Worm (Caenorhabditis elegans) whole organism, late embryonic: ENCODE measurements around the gene idpp-5.

Source experiments
- C08G9.2 ChIP-seq: sonication (generic microtip); optimal IDR thresholded peaks from 2 replicates; lab custom pipeline; 2016; ENCODE audit warnings: mild to moderate bottlenecking, missing genetic modification characterization, moderate library complexity, missing compliant biosample characterization
- C38D4.7 ChIP-seq: fragments of 200-800 bp; sonication (Bioruptor generic); optimal IDR thresholded peaks from 2 replicates; lab custom pipeline; 2018; ENCODE audit warnings: mild to moderate bottlenecking, missing genetic modification characterization, moderate library complexity, missing compliant biosample characterization
- F13H6.1 ChIP-seq: sonication (generic microtip); optimal IDR thresholded peaks from 2 replicates; lab custom pipeline; 2016; ENCODE audit warnings: missing genetic modification characterization, missing compliant biosample characterization
- K09A11.1 ChIP-seq: sonication (generic microtip); optimal IDR thresholded peaks from 2 replicates; lab custom pipeline; 2017; ENCODE audit warnings: antibody characterized with exemption, mild to moderate bottlenecking, missing genetic modification characterization, missing compliant biosample characterization; ENCODE audit not compliant: insufficient read depth
- T23F11.4 ChIP-seq: fragments of 200-800 bp; sonication (Bioruptor generic); optimal IDR thresholded peaks from 2 replicates; lab custom pipeline; 2018; ENCODE audit warnings: mild to moderate bottlenecking, missing genetic modification characterization, missing compliant biosample characterization
- Y22D7AL.16 ChIP-seq: sonication (generic microtip); optimal IDR thresholded peaks from 2 replicates; lab custom pipeline; 2016; ENCODE audit warnings: missing genetic modification characterization, missing compliant biosample characterization
- ahr-1 ChIP-seq: sonication (generic microtip); optimal IDR thresholded peaks from 2 replicates; lab custom pipeline; 2016; ENCODE audit warnings: missing genetic modification characterization, missing compliant biosample characterization
- ama-1 ChIP-seq: fragments of 150-350 bp; optimal IDR thresholded peaks from 2 replicates; lab custom pipeline; 2014
- ceh-18 ChIP-seq: sonication (generic microtip); optimal IDR thresholded peaks from 2 replicates; lab custom pipeline; 2016; ENCODE audit warnings: missing genetic modification characterization, missing compliant biosample characterization
- ceh-19 ChIP-seq: fragments of 200-800 bp; sonication (Bioruptor generic); optimal IDR thresholded peaks from 2 replicates; lab custom pipeline; 2018; ENCODE audit warnings: mild to moderate bottlenecking, missing genetic modification characterization, missing compliant biosample characterization
- ceh-31 ChIP-seq: sonication (generic microtip); optimal IDR thresholded peaks from 2 replicates; lab custom pipeline; 2016; ENCODE audit warnings: missing genetic modification characterization, missing compliant biosample characterization
- ceh-34 ChIP-seq: sonication (generic microtip); optimal IDR thresholded peaks from 2 replicates; lab custom pipeline; 2016; ENCODE audit warnings: mild to moderate bottlenecking, missing genetic modification characterization, missing compliant biosample characterization
- ceh-45 ChIP-seq: fragments of 200-800 bp; sonication (Bioruptor generic); IDR thresholded peaks from 2 replicates; pipeline ENCODE4 v1.3.6; 2022; ENCODE audit warnings: missing genetic modification reagents, missing genetic modification characterization, missing compliant biosample characterization
- ceh-6 ChIP-seq: fragments of 200-800 bp; sonication (Bioruptor generic); optimal IDR thresholded peaks from 2 replicates; lab custom pipeline; 2018; ENCODE audit warnings: mild to moderate bottlenecking, missing genetic modification characterization, missing compliant biosample characterization
- ceh-9 ChIP-seq: sonication (generic microtip); optimal IDR thresholded peaks from 2 replicates; lab custom pipeline; 2016; ENCODE audit warnings: mild to moderate bottlenecking, missing genetic modification characterization, inconsistent platforms, missing compliant biosample characterization
- che-1 ChIP-seq: sonication (generic microtip); optimal IDR thresholded peaks from 2 replicates; lab custom pipeline; 2016; ENCODE audit warnings: mild to moderate bottlenecking, missing genetic modification characterization, missing compliant biosample characterization
- dmd-4 ChIP-seq: sonication (generic microtip); optimal IDR thresholded peaks from 2 replicates; lab custom pipeline; 2016; ENCODE audit warnings: borderline replicate concordance, missing genetic modification characterization, missing compliant biosample characterization
- elt-2 ChIP-seq: sonication (generic microtip); optimal IDR thresholded peaks from 2 replicates; lab custom pipeline; 2016; ENCODE audit warnings: missing genetic modification reagents, missing genetic modification characterization, missing compliant biosample characterization
- elt-4 ChIP-seq: sonication (generic microtip); optimal IDR thresholded peaks from 2 replicates; lab custom pipeline; 2016; ENCODE audit warnings: missing genetic modification characterization, missing compliant biosample characterization
- eyg-1 ChIP-seq: sonication (generic microtip); optimal IDR thresholded peaks from 2 replicates; lab custom pipeline; 2016; ENCODE audit warnings: missing genotype, missing genetic modification characterization, missing compliant biosample characterization
- fkh-6 ChIP-seq: sonication (generic microtip); optimal IDR thresholded peaks from 2 replicates; lab custom pipeline; 2016; ENCODE audit warnings: missing genetic modification characterization, missing compliant biosample characterization
- gmeb-2 ChIP-seq: sonication (generic microtip); optimal IDR thresholded peaks from 2 replicates; lab custom pipeline; 2016; ENCODE audit warnings: missing genetic modification characterization, inconsistent platforms, missing compliant biosample characterization
- hlh-15 ChIP-seq: sonication (generic microtip); optimal IDR thresholded peaks from 2 replicates; lab custom pipeline; 2016; ENCODE audit warnings: missing genetic modification characterization, missing compliant biosample characterization
- lim-6 ChIP-seq: sonication (generic microtip); optimal IDR thresholded peaks from 2 replicates; lab custom pipeline; 2016; ENCODE audit warnings: missing genetic modification characterization, missing compliant biosample characterization
- lin-11 ChIP-seq: fragments of 200-800 bp; sonication (Bioruptor generic); optimal IDR thresholded peaks from 2 replicates; lab custom pipeline; 2018; ENCODE audit warnings: mild to moderate bottlenecking, missing genetic modification characterization, missing compliant biosample characterization
- madf-2 ChIP-seq: sonication (generic microtip); optimal IDR thresholded peaks from 2 replicates; lab custom pipeline; 2017; ENCODE audit warnings: missing genetic modification characterization, missing compliant biosample characterization
- mec-3 ChIP-seq: sonication (generic microtip); optimal IDR thresholded peaks from 2 replicates; lab custom pipeline; 2016; ENCODE audit warnings: borderline replicate concordance, missing genetic modification characterization, missing compliant biosample characterization
- nhr-232 ChIP-seq: sonication (generic microtip); optimal IDR thresholded peaks from 2 replicates; lab custom pipeline; 2016; ENCODE audit warnings: missing genetic modification characterization, missing compliant biosample characterization
- odd-2 ChIP-seq: sonication (generic microtip); optimal IDR thresholded peaks from 2 replicates; lab custom pipeline; 2017; ENCODE audit warnings: antibody characterized with exemption, mild to moderate bottlenecking, missing genetic modification characterization, missing compliant biosample characterization
- pha-2 ChIP-seq: sonication (generic microtip); optimal IDR thresholded peaks from 2 replicates; lab custom pipeline; 2017; ENCODE audit warnings: mild to moderate bottlenecking, missing genetic modification characterization, missing compliant biosample characterization
- pha-4 ChIP-seq: fragments of 150-350 bp; optimal IDR thresholded peaks from 2 replicates; lab custom pipeline; 2018; ENCODE audit warnings: missing biosample characterization, missing genetic modification reagents, missing genetic modification characterization
- pqm-1 ChIP-seq: sonication (generic microtip); optimal IDR thresholded peaks from 2 replicates; lab custom pipeline; 2016; ENCODE audit warnings: missing genetic modification characterization, missing compliant biosample characterization
- sox-2 ChIP-seq: fragments of 200-800 bp; sonication (Bioruptor generic); IDR thresholded peaks from 2 replicates; pipeline ENCODE4 v1.3.6; 2022; ENCODE audit warnings: missing genetic modification reagents, missing genetic modification characterization, missing compliant biosample characterization
- sox-4 ChIP-seq: sonication (generic microtip); optimal IDR thresholded peaks from 2 replicates; lab custom pipeline; 2017; ENCODE audit warnings: mild to moderate bottlenecking, missing genetic modification characterization, inconsistent platforms, missing compliant biosample characterization
- unc-42 ChIP-seq: sonication (generic microtip); optimal IDR thresholded peaks from 2 replicates; lab custom pipeline; 2016; ENCODE audit warnings: missing genotype, missing genetic modification characterization, missing compliant biosample characterization
- unc-55 ChIP-seq: sonication (generic microtip); optimal IDR thresholded peaks from 2 replicates; lab custom pipeline; 2017; ENCODE audit warnings: missing biosample characterization, missing genetic modification reagents, missing genetic modification characterization
- unc-86 ChIP-seq: sonication (generic microtip); optimal IDR thresholded peaks from 2 replicates; lab custom pipeline; 2016; ENCODE audit warnings: missing genetic modification characterization, missing compliant biosample characterization
- zip-5 ChIP-seq: sonication (generic microtip); optimal IDR thresholded peaks from 2 replicates; lab custom pipeline; 2016; ENCODE audit warnings: missing genetic modification characterization, missing compliant biosample characterization

Gene idpp-5

ce11 chrX:3823869-3824268 is 31.3 kb upstream of the idpp-5 start:
- TF ChIP-seq madf-2, result no peak
- peak; percentile 91 for TF ChIP-seq elt-2 (tag; lab: Kevin White, UChicago)

DNA sequence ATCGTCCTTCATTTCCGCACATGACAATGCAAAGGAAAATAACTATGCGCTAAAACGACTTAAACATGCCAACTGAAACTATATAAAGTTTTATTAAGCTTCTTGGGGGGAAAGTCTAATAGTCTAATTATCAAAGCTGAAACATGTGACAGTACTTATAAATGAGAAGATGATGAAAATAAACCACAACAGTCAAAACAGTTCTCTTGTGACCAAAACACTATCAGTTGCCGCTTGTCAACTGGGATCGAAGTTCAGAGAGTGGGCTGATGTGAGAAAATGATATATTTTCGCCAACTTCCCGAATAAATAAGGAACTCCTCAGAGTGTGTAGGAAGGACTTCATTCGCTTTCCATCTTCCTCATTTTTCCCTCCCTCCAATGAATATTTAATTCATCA is 29.4 kb upstream of the idpp-5 start:
- TF ChIP-seq ama-1 (lab: Kevin White, UChicago) (no peak), ahr-1 (no peak), zip-5 (no peak), pha-2 (tag; lab: Kevin White, UChicago) (no peak), mec-3 (tag; lab: Kevin White, UChicago) (no peak), unc-55 (GFP tag; lab: Kevin White, UChicago) (no peak), C38D4.7 (GFP tag; lab: Kevin White, UChicago) (no peak), ceh-45 (no peak), C08G9.2 (tag; lab: Kevin White, UChicago) (no peak), K09A11.1 (tag; lab: Kevin White, UChicago) (no peak), pha-4 (no peak), pqm-1 (no peak), lin-11 (tag; lab: Kevin White, UChicago) (no peak)
- TF ChIP-seq, all 69 proteins: peak for 0

DNA sequence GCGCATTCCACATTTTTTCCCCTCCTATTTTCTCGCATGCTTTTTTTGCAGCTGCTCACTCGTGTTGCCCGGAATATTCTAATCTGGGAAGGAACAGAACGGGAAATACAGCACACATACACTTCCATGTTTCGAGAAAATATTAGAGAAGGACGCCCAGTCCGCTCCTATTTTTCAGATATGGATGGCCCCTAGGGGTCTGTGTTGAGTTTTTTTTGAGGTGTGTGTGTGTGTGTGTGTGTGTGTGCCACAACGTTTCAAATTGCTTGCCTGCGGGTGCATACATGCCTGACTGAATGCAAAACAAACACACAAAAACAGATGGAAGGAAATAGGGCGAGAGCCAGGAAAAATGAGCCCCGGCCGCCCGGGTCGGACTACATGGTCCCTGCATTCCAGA is 29.0 kb upstream of the idpp-5 start:
- TF ChIP-seq ceh-31 (no peak), ceh-18 (tag; lab: Kevin White, UChicago) (no peak), odd-2 (tag; lab: Kevin White, UChicago) (no peak), unc-42 (tag; lab: Kevin White, UChicago) (no peak), madf-2 (no peak), ceh-9 (tag; lab: Kevin White, UChicago) (no peak), pha-4 (no peak), lim-6 (tag; lab: Kevin White, UChicago) (no peak), fkh-6 (no peak), nhr-232 (tag; lab: Kevin White, UChicago) (no peak), che-1 (tag; lab: Kevin White, UChicago) (no peak), sox-4 (tag; lab: Kevin White, UChicago) (no peak), gmeb-2 (tag; lab: Kevin White, UChicago) (no peak), K09A11.1 (tag; lab: Kevin White, UChicago) (no peak), lin-11 (tag; lab: Kevin White, UChicago) (no peak), T23F11.4 (GFP tag; lab: Kevin White, UChicago) (no peak), sox-2 (GFP tag; lab: Robert Waterston, UW) (no peak), ceh-19 (GFP tag; lab: Kevin White, UChicago) (no peak)
- TF ChIP-seq, all 69 proteins: peak for 0

DNA sequence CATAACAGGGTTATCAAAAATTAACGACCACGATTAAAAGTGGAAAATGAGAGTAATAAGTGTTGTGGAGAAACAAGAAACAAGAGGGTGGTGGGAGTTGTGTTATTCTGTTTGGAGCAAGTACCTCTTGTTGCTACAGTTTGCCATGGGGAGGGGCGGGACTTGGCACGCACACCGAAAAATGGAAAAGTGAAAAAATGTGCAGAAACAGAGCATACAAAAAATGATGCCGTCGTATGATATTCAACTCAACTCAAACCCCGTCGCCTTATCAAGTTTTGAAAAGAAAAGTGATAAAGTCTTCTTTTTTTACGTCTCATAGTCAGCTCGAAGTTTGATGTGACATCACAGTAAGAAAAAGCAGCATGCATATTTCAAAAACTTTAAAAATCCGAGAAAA is 28.1 kb upstream of the idpp-5 start:
- TF ChIP-seq mec-3 (tag; lab: Kevin White, UChicago) (no peak), elt-4 (tag; lab: Kevin White, UChicago) (no peak), eyg-1 (tag; lab: Kevin White, UChicago) (no peak), ceh-45 (no peak), elt-2 (tag; lab: Kevin White, UChicago) (no peak), F13H6.1 (tag; lab: Kevin White, UChicago) (no peak), unc-86 (tag; lab: Kevin White, UChicago) (no peak), dmd-4 (tag; lab: Kevin White, UChicago) (no peak), ceh-6 (GFP tag; lab: Kevin White, UChicago) (no peak), unc-42 (tag; lab: Kevin White, UChicago) (no peak), sox-2 (GFP tag; lab: Robert Waterston, UW) (no peak), ceh-34 (no peak), hlh-15 (tag; lab: Kevin White, UChicago) (no peak), lin-11 (tag; lab: Kevin White, UChicago) (no peak), fkh-6 (no peak), Y22D7AL.16 (tag; lab: Kevin White, UChicago) (no peak), ceh-9 (tag; lab: Kevin White, UChicago) (no peak), ceh-31 (no peak), ahr-1 (no peak), T23F11.4 (GFP tag; lab: Kevin White, UChicago) (no peak)
